Worm (Caenorhabditis elegans) whole organism, dauer: ENCODE measurements around the gene cyp-13A6.

Source experiments
- unc-62 ChIP-seq: sonication (generic microtip); optimal IDR thresholded peaks from 2 replicates; lab custom pipeline; 2017; ENCODE audit warnings: missing biosample characterization, missing genetic modification reagents, missing genetic modification characterization

cyp-13A6 gene

DNA sequence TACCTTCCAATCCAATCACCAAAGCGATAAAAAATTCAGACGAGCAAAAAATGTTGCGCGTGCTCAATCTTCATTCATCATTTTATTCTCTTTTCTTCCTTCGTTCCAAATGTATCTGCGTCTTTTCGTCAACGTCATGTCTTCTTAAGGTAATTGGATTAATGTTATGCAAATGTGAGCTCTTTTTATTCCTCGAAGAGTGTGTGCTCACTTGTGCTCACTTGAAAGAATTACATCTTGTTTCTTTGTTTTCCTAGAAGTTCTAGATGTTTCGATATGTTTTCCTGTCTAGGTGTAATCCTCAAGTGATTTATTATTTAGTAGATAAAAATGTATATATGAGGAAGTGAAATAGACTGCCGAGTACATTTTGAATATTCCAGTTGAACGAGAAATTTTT, 47.2 kb downstream of the cyp-13A6 start:
- TF ChIP-seq unc-62 (GFP tag; lab: Kevin White, UChicago) = no peak

DNA sequence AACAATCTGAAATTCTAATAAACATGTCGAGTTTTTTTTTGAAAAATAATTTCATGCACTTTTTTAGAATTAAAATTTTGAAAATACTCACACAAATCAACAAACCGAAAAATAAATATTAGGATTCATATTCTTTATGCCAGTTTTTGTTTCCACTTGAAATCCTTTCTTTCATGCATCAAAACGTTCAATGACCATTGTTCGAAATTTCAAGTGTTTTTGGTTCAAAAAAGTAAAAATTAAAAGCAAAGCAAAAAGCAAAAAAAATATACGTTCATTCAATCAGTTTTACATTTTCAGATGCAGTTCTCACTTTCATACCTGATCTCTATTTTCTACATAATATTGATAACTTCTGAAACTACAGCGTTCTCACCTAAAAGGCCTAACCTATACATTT, 48.9 kb downstream of the cyp-13A6 start, which contains the start of gene ZK1321.1:
Gene ZK1321.1, plus strand, starts transcription at position 301 of the 400 bp plus-strand sequence.
- TF ChIP-seq unc-62 (GFP tag; lab: Kevin White, UChicago) = no peak

DNA sequence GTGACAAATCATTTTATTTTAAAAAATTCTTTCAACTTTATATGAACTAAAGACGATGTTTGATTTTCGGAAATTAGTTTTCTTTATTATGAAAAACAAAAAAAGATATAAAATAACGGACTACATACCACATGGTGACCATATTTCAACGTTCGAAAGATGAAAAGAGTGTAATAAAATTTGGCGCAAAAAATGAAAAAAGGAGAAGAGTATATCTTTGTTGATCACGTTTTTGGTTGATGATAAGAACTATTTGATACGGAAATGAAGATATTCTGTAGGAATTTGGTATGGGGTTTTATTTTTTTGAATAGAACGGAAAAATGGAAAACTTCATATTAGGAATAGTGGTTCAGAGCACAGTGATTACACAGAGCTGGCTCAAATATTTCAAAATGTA, 49.6 kb downstream of the cyp-13A6 start, which contains the start of gene Y53C12B.7:
Gene Y53C12B.7, minus strand, starts transcription at position 163 of the 400 bp plus-strand sequence.
- TF ChIP-seq unc-62 (GFP tag; lab: Kevin White, UChicago) = no peak

DNA sequence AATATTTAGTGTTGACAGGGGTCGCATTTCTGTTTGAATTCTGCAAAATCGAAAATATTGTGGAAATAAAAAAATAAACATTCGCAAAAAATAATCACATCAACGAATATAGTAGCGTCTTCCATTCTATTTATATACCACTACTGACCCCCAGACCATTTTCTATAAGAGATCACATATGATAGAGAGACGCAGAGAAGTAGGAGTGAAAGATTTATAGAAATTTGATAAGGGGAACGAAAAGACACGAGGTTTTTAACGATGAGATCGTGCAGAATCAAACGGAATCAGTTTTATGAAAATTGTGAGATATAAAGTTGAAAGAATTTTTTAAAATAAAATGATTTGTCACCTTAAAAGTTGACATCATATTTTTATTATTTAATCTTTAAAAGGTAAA, 50.3 kb downstream of the cyp-13A6 start:
- TF ChIP-seq unc-62 (GFP tag; lab: Kevin White, UChicago) = no peak
